Worm (Caenorhabditis elegans): ENCODE data around the gene mltn-3.
A peak's percentile ranks its signal among the peaks of the same experiment; 100 is the strongest.

mltn-3 gene

DNA sequence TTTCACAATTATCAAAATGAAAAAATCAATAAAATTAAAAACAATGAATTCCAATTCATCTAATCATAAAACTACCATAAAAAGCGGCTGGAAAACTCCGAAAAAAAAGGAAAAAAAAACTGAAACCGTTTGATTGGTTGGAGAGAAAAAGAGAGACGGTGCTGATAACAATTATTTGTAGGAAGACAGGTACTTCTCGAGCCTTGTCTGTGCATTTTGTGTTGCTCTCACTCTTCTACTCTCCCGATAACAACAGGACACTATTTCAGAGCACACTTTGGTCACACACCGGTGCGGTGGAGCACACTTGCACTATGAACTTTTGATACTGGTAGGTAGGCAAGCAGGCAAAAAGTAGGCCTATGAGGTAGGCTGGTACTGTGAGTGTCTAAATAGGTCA, 40.4 kb downstream of the mltn-3 start (continued):
- TF ChIP-seq nhr-76 (tag; optimal IDR thresholded peaks at IDR 0.05) (no peak), nhr-48 (tag; optimal IDR thresholded peaks at IDR 0.05) (peak; percentile 18)

- TF ChIP-seq zip-11 (GFP tag; IDR thresholded peaks at IDR 0.05), result no peak
- TF ChIP-seq daf-16 (GFP tag; optimal IDR thresholded peaks at IDR 0.05), result no peak
- peak; percentile 61 for TF ChIP-seq daf-16 (tag; optimal IDR thresholded peaks at IDR 0.05)
- peak; percentile 64 for TF ChIP-seq hlh-11 (tag; optimal IDR thresholded peaks at IDR 0.05)
- TF ChIP-seq ceh-28 (tag; optimal IDR thresholded peaks at IDR 0.05), result no peak
- TF ChIP-seq tra-1 (GFP tag; IDR thresholded peaks at IDR 0.05), result peak; percentile 67
- TF ChIP-seq gei-8 (GFP tag; optimal IDR thresholded peaks at IDR 0.05), result peak; percentile 21
- no peak for TF ChIP-seq daf-12 (tag; optimal IDR thresholded peaks at IDR 0.05)
- TF ChIP-seq pqm-1 (tag; optimal IDR thresholded peaks at IDR 0.05), result peak; percentile 44
- TF ChIP-seq dmd-6 (GFP tag; IDR thresholded peaks at IDR 0.05), result peak; percentile 77
- TF ChIP-seq saeg-2 (GFP tag; IDR thresholded peaks at IDR 0.05), result no peak
- peak; percentile 45 for TF ChIP-seq nhr-77 (tag; optimal IDR thresholded peaks at IDR 0.05)
- peak; percentile 62; the same call in 1 of the 2 replicates for TF ChIP-seq php-3 (GFP tag; IDR thresholded peaks at IDR 0.05)
- no peak for TF ChIP-seq ces-1 (GFP tag; optimal IDR thresholded peaks at IDR 0.05)
- TF ChIP-seq nhr-28 (tag; optimal IDR thresholded peaks at IDR 0.05), result peak; percentile 65
- peak; percentile 64 for TF ChIP-seq dve-1 (tag; optimal IDR thresholded peaks at IDR 0.05; ENCODE audit: insufficient read depth)
- peak; percentile 0 for TF ChIP-seq nhr-48 (tag; optimal IDR thresholded peaks at IDR 0.05)
- no peak for TF ChIP-seq ctbp-1 (GFP tag; IDR thresholded peaks at IDR 0.05)
These were observed 41.3 kb downstream of the mltn-3 start, which contains the start of gene zip-3 for ce11 chrII:13957437-13957836. zip-3 (minus strand) TSS chrII:13957457.

DNA sequence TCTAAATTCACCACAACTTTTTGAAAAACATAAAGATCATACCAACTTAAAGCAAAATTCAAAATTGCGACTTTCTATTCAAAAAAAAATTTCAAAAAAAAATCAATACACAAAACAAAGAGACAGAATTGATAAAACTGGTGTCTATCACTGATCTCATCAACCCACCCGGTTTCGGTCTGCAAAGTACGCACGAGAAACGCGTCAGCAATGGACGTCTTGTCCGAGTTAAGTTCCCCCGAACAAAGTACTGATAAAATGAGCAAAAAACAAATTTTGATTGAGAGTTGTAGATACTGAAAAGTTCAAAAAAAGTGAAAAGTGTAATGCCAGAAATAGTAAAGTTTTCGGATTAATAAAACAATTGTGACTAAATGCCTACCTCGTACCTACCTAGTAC, 42.2 kb downstream of the mltn-3 start:
- no peak for TF ChIP-seq T26A8.4 (GFP tag; IDR thresholded peaks at IDR 0.05)
- no peak for TF ChIP-seq pqm-1 (tag; optimal IDR thresholded peaks at IDR 0.05)
- TF ChIP-seq nhr-25 (tag; optimal IDR thresholded peaks at IDR 0.05; ENCODE audit: borderline replicate concordance, insufficient read depth), result no peak
- no peak for TF ChIP-seq ZK337.2 (GFP tag; IDR thresholded peaks at IDR 0.05)
- 0 out of 2 replicates have a peak, but pooled peaks have one; percentile 33 for TF ChIP-seq lin-38 (GFP tag; IDR thresholded peaks at IDR 0.05)
- TF ChIP-seq snpc-1.2 (GFP tag; IDR thresholded peaks at IDR 0.05), result no peak
- no peak for TF ChIP-seq dmd-9 (GFP tag; IDR thresholded peaks at IDR 0.05)
- TF ChIP-seq F10B5.3 (tag; optimal IDR thresholded peaks at IDR 0.05), result no peak
- TF ChIP-seq F44E2.7 (GFP tag; IDR thresholded peaks at IDR 0.05), result no peak
- no peak for TF ChIP-seq unc-39 (tag; optimal IDR thresholded peaks at IDR 0.05)
- TF ChIP-seq daf-16 (GFP tag; optimal IDR thresholded peaks at IDR 0.05), result no peak
- TF ChIP-seq daf-16 (tag; optimal IDR thresholded peaks at IDR 0.05), result peak; percentile 18
- no peak for TF ChIP-seq daf-19 (GFP tag; conservative IDR thresholded peaks at IDR 0.05)
- TF ChIP-seq zip-11 (GFP tag; IDR thresholded peaks at IDR 0.05), result no peak
- no peak for TF ChIP-seq mxl-3 (GFP tag; optimal IDR thresholded peaks at IDR 0.05)
- TF ChIP-seq dmd-6 (GFP tag; IDR thresholded peaks at IDR 0.05), result peak; percentile 76; the same call in 1 of the 2 replicates
- no peak for TF ChIP-seq fkh-10 (GFP tag; optimal IDR thresholded peaks at IDR 0.05)
- TF ChIP-seq lsy-2 (tag; optimal IDR thresholded peaks at IDR 0.05), result peak in 1 of 2 experiments; percentile 19
- no peak for TF ChIP-seq zfp-3 (GFP tag; conservative IDR thresholded peaks at IDR 0.05)
- no peak for TF ChIP-seq ceh-82 (tag; optimal IDR thresholded peaks at IDR 0.05)
- TF ChIP-seq dmd-8 (GFP tag; IDR thresholded peaks at IDR 0.05), result no peak
- peak; percentile 6 for TF ChIP-seq hlh-11 (tag; optimal IDR thresholded peaks at IDR 0.05)
- no peak for TF ChIP-seq Y48G9A.11 (GFP tag; IDR thresholded peaks at IDR 0.05)
- peak; percentile 14 for TF ChIP-seq nhr-102 (tag; optimal IDR thresholded peaks at IDR 0.05)
- TF ChIP-seq ceh-32 (tag; optimal IDR thresholded peaks at IDR 0.05; ENCODE audit: poor library complexity), result no peak
- no peak for TF ChIP-seq R02D3.7 (tag; optimal IDR thresholded peaks at IDR 0.05)
- TF ChIP-seq dve-1 (tag; optimal IDR thresholded peaks at IDR 0.05; ENCODE audit: insufficient read depth), result peak; percentile 42
- TF ChIP-seq nhr-111 (GFP tag; optimal IDR thresholded peaks at IDR 0.05), result no peak
- TF ChIP-seq unc-62 (GFP tag; optimal IDR thresholded peaks at IDR 0.05 in 1 of 2), result no peak
- no peak for TF ChIP-seq unc-62 (tag; optimal IDR thresholded peaks at IDR 0.05)
- TF ChIP-seq attf-4 (tag; optimal IDR thresholded peaks at IDR 0.05), result no peak

Measured in whole organism, L4 larva.